Fruit fly (Drosophila melanogaster) whole organism, embryonic: ENCODE results near the gene Vha36-3.

Experiments used
- CG15514 ChIP-seq: fragments of 200-800 bp; sonication (Bioruptor generic); optimal IDR thresholded peaks from 3 replicates; lab custom pipeline; 2017; ENCODE audit warnings: missing biosample characterization, missing genetic modification characterization, mild to moderate bottlenecking, moderate library complexity, missing genetic modification reagents
- CG34376 ChIP-seq: fragments of 200-800 bp; sonication (Bioruptor generic); optimal IDR thresholded peaks from 2 replicates; lab custom pipeline; 2018; ENCODE audit warnings: missing biosample characterization, mild to moderate bottlenecking, missing genetic modification characterization
- Eip74EF ChIP-seq, 2 experiments: fragments of 200-800 bp in 1 of 2; fragments of >200 bp in 1 of 2; sonication (Bioruptor generic) in 1 of 2; optimal IDR thresholded peaks; 2 replicates each; lab custom pipeline; 2017 to 2019; ENCODE audit warnings: missing biosample characterization in 2 of 2, missing genetic modification characterization in 2 of 2, mild to moderate bottlenecking in 1 of 2, moderate library complexity in 1 of 2
- exex ChIP-seq: fragments of 200-800 bp; sonication (Bioruptor generic); optimal IDR thresholded peaks from 4 replicates; lab custom pipeline; 2018; ENCODE audit warnings: missing biosample characterization, mild to moderate bottlenecking, missing genetic modification characterization, moderate library complexity
- grn ChIP-seq: fragments of 200-800 bp; sonication (Bioruptor generic); optimal IDR thresholded peaks from 3 replicates; lab custom pipeline; 2017; ENCODE audit warnings: missing biosample characterization, missing genetic modification characterization
- odd ChIP-seq: fragments of 200-800 bp; sonication (Bioruptor generic); optimal IDR thresholded peaks from 2 replicates; lab custom pipeline; 2017; ENCODE audit warnings: missing biosample characterization, mild to moderate bottlenecking, missing genetic modification characterization
- sd ChIP-seq: fragments of 200-800 bp; sonication (Bioruptor generic); optimal IDR thresholded peaks from 3 replicates; lab custom pipeline; 2018; ENCODE audit warnings: missing biosample characterization, mild to moderate bottlenecking, missing genetic modification characterization, moderate library complexity
- sug ChIP-seq: fragments of 200-800 bp; optimal IDR thresholded peaks from 2 replicates; lab custom pipeline; 2019; ENCODE audit warnings: missing biosample characterization, mild to moderate bottlenecking, missing genetic modification characterization, moderate library complexity

The Vha36-3 gene

DNA sequence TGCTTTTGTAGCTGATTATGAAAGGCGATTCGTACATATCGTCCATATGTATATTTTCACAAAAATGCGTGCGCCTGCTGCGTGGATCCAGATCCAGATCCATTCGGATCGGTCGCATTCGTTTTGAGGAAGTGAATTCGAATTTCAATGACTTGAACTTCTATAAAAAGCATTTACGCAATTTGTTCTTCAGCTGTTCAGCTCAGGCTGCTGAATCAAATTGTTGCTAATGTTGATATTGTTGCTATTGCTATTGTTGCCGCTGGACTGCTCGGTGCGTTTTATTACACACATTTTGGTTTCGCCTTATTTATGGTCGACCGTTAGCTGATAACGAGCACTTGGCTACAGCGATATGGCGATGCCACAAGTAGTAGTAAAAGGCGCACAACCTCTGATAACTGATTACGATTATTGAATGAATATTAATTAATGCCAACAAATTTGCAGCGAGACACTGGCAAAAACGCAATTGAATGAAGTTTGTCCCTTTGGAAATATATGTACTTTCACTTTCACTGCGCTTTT, 49.0 kb downstream of the Vha36-3 start (continued):
- TF ChIP-seq CG34376 (GFP tag; lab: Kevin White, UChicago) (peak; percentile 59), odd (peak; percentile 4), exex (tag; lab: Kevin White, UChicago) (peak; percentile 61), sd (peak; percentile 35), CG15514 (peak; percentile 59), Eip74EF (GFP tag; optimal IDR thresholded peaks at IDR 0.05; lab: Kevin White, UChicago) (peak in 1 of 2 experiments; percentile 31), grn (peak; percentile 10), sug (tag; lab: Kevin White, UChicago) (peak; percentile 56)
